Fruit fly (Drosophila melanogaster): ENCODE measurements around the gene eIF5B.

eIF5B gene

dm6 chr3L:3381869-3382488 lies 78.8 kb downstream of the eIF5B start (continued):
- peak; percentile 26 for TF ChIP-seq CG17385 (GFP tag; optimal IDR thresholded peaks at IDR 0.05)
- no peak for TF ChIP-seq eyg (GFP tag; optimal IDR thresholded peaks at IDR 0.05)
- peak; percentile 4 for TF ChIP-seq Hsf (GFP tag; optimal IDR thresholded peaks at IDR 0.05)
- no peak for TF ChIP-seq CG6765 (GFP tag; optimal IDR thresholded peaks at IDR 0.05)
- no peak for TF ChIP-seq ham (GFP tag; IDR thresholded peaks at IDR 0.05)
- TF ChIP-seq CG4730 (GFP tag; IDR thresholded peaks at IDR 0.05) = no peak
- TF ChIP-seq Meics (GFP tag; optimal IDR thresholded peaks at IDR 0.05) = no peak
- TF ChIP-seq CG12769 (tag; optimal IDR thresholded peaks at IDR 0.05) = peak; percentile 62
- peak; percentile 47; the same call in 1 of the 2 replicates for TF ChIP-seq rib (GFP tag; IDR thresholded peaks at IDR 0.05)
- TF ChIP-seq Max (GFP tag; optimal IDR thresholded peaks at IDR 0.05) = no peak
- no peak for TF ChIP-seq CHES-1-like (GFP tag; optimal IDR thresholded peaks at IDR 0.05)
- TF ChIP-seq Dip2 (GFP tag; IDR thresholded peaks at IDR 0.05) = no peak
- no peak for TF ChIP-seq CG33213 (GFP tag; optimal IDR thresholded peaks at IDR 0.05)
- TF ChIP-seq slou (GFP tag; optimal IDR thresholded peaks at IDR 0.05) = no peak
- no peak for TF ChIP-seq pzg (GFP tag; optimal IDR thresholded peaks at IDR 0.05)
- peak; percentile 50 for TF ChIP-seq Aef1 (GFP tag; IDR thresholded peaks at IDR 0.05)
- no peak for TF ChIP-seq Bdp1 (GFP tag; optimal IDR thresholded peaks at IDR 0.05)
- peak; percentile 61; the same call in 2 of the 3 replicates for TF ChIP-seq B-H1 (GFP tag; IDR thresholded peaks at IDR 0.05)
- peak; percentile 63 for TF ChIP-seq CG1603 (tag; optimal IDR thresholded peaks at IDR 0.05)
- no peak for TF ChIP-seq da (GFP tag; optimal IDR thresholded peaks at IDR 0.05)
- no peak for TF ChIP-seq NC2α (GFP tag; optimal IDR thresholded peaks at IDR 0.05)
- TF ChIP-seq CG10267 (tag; optimal IDR thresholded peaks at IDR 0.05) = no peak
- peak; percentile 32; the same call in 1 of the 2 replicates for TF ChIP-seq CG9215 (GFP tag; IDR thresholded peaks at IDR 0.05)
- TF ChIP-seq CTCF (GFP tag; optimal IDR thresholded peaks at IDR 0.05) = no peak
- no peak for TF ChIP-seq croc (GFP tag; conservative IDR thresholded peaks at IDR 0.05)
- no peak for TF ChIP-seq CG10274 (GFP tag; optimal IDR thresholded peaks at IDR 0.05)
- peak; percentile 6 to 17 for TF ChIP-seq dpn (GFP tag; optimal IDR thresholded peaks at IDR 0.05)
- TF ChIP-seq ttk (GFP tag; IDR thresholded peaks at IDR 0.05) = 0 out of 2 replicates have a peak, but pooled peaks have one; percentile 29
- TF ChIP-seq HmgZ (tag; optimal IDR thresholded peaks at IDR 0.05) = no peak
- no peak for TF ChIP-seq Atf3 (GFP tag; optimal IDR thresholded peaks at IDR 0.05)
- no peak for TF ChIP-seq CG16815 (GFP tag; optimal IDR thresholded peaks at IDR 0.05)
- no peak for TF ChIP-seq cato (GFP tag; optimal IDR thresholded peaks at IDR 0.05; ENCODE audit: borderline replicate concordance)
- peak; percentile 27 for TF ChIP-seq sens (GFP tag)
- no peak for TF ChIP-seq CG13123 (GFP tag; optimal IDR thresholded peaks at IDR 0.05)
- no peak for TF ChIP-seq CG7963 (GFP tag; IDR thresholded peaks at IDR 0.05; ENCODE audit: partially characterized antibody)
- TF ChIP-seq CG16863 (GFP tag; optimal IDR thresholded peaks at IDR 0.05) = no peak
- no peak for TF ChIP-seq sc (optimal IDR thresholded peaks at IDR 0.05)
- no peak for TF ChIP-seq sc (GFP tag; optimal IDR thresholded peaks at IDR 0.05)
- no peak for TF ChIP-seq nerfin-1 (tag; optimal IDR thresholded peaks at IDR 0.05)
- no peak for TF ChIP-seq CG33557 (GFP tag; optimal IDR thresholded peaks at IDR 0.05)
- peak; percentile 50 for TF ChIP-seq Oaz (GFP tag; IDR thresholded peaks at IDR 0.05)
- TF ChIP-seq Jarid2 (GFP tag; optimal IDR thresholded peaks at IDR 0.05) = peak; percentile 12
- peak; percentile 70 for TF ChIP-seq ken (GFP tag; IDR thresholded peaks at IDR 0.05)
- TF ChIP-seq Vsx1 (GFP tag; optimal IDR thresholded peaks at IDR 0.05) = no peak
- no peak for TF ChIP-seq CG10959 (GFP tag; IDR thresholded peaks at IDR 0.05)
- no peak for TF ChIP-seq TFAM (GFP tag; optimal IDR thresholded peaks at IDR 0.05)
- no peak for TF ChIP-seq nau (GFP tag; optimal IDR thresholded peaks at IDR 0.05)
- peak; percentile 45 for TF ChIP-seq CG6689 (GFP tag; IDR thresholded peaks at IDR 0.05)
- no peak for TF ChIP-seq CG9876 (GFP tag; optimal IDR thresholded peaks at IDR 0.05)
- TF ChIP-seq Ravus (GFP tag; IDR thresholded peaks at IDR 0.05) = no peak
- no peak for TF ChIP-seq mam (GFP tag; optimal IDR thresholded peaks at IDR 0.05)
- TF ChIP-seq E2f1 (GFP tag; IDR thresholded peaks at IDR 0.05) = 0 out of 2 replicates have a peak, but pooled peaks have one; percentile 21
